Fruit fly (Drosophila melanogaster) whole organism, embryonic: Measurements from ENCODE around the gene CG9986.

Experiments used
- ATbp ChIP-seq: fragments of 200-800 bp; sonication (Bioruptor generic); optimal IDR thresholded peaks from 2 replicates; lab custom pipeline; 2017; ENCODE audit warnings: missing biosample characterization, mild to moderate bottlenecking, missing genetic modification characterization, missing genetic modification reagents
- Asciz ChIP-seq: fragments of 200-800 bp; sonication (Bioruptor generic); optimal IDR thresholded peaks from 2 replicates; lab custom pipeline; 2017; ENCODE audit warnings: missing biosample characterization, mild to moderate bottlenecking, missing genetic modification characterization, missing genetic modification reagents
- CG10654 ChIP-seq: fragments of 200-800 bp; sonication (Bioruptor generic); optimal IDR thresholded peaks from 2 replicates; lab custom pipeline; 2016; ENCODE audit warnings: missing biosample characterization, missing genetic modification characterization
- CG10979 ChIP-seq: fragments of 200-800 bp; sonication (Bioruptor generic); optimal IDR thresholded peaks from 2 replicates; lab custom pipeline; 2018; ENCODE audit warnings: missing biosample characterization, mild to moderate bottlenecking, missing genetic modification characterization, moderate library complexity
- CG12391 ChIP-seq: fragments of 200-800 bp; sonication (Bioruptor generic); optimal IDR thresholded peaks from 3 replicates; lab custom pipeline; 2018; ENCODE audit warnings: missing biosample characterization, mild to moderate bottlenecking, missing genetic modification characterization, moderate library complexity
- CG13287 ChIP-seq: fragments of 200-800 bp; sonication (Bioruptor generic); IDR thresholded peaks from 2 replicates; pipeline ENCODE4 v1.3.6; 2022; ENCODE audit warnings: missing biosample characterization, missing genetic modification characterization; ENCODE audit not compliant: partially characterized antibody
- CG13296 ChIP-seq: fragments of 200-800 bp; sonication (Bioruptor generic); optimal IDR thresholded peaks from 3 replicates; lab custom pipeline; 2018; ENCODE audit warnings: missing biosample characterization, mild to moderate bottlenecking, missing genetic modification characterization
- CG14014 ChIP-seq: fragments of 200-800 bp; sonication (Bioruptor generic); IDR thresholded peaks from 2 replicates; pipeline ENCODE4 v1.3.6; 2022; ENCODE audit warnings: missing biosample characterization, missing genetic modification characterization
- CG14050 ChIP-seq: fragments of 200-800 bp; sonication (Bioruptor generic); IDR thresholded peaks from 3 replicates; pipeline ENCODE4 v1.3.6; 2022; ENCODE audit warnings: missing biosample characterization, missing genetic modification characterization
- CG15269 ChIP-seq: fragments of 200-800 bp; sonication (Bioruptor generic); optimal IDR thresholded peaks from 2 replicates; lab custom pipeline; 2018; ENCODE audit warnings: missing biosample characterization, mild to moderate bottlenecking, missing genetic modification characterization, moderate library complexity
- CG1603 ChIP-seq: fragments of 200-800 bp; sonication (Bioruptor generic); optimal IDR thresholded peaks from 2 replicates; lab custom pipeline; 2019; ENCODE audit warnings: missing biosample characterization, mild to moderate bottlenecking, missing genetic modification characterization, moderate library complexity
- CG17361 ChIP-seq: fragments of 200-800 bp; sonication (Bioruptor generic); IDR thresholded peaks from 3 replicates; pipeline ENCODE4 v1.3.6; 2022; ENCODE audit warnings: missing biosample characterization, missing genetic modification characterization
- CG2712 ChIP-seq: fragments of 200-800 bp; optimal IDR thresholded peaks from 3 replicates; lab custom pipeline; 2019; ENCODE audit warnings: missing biosample characterization, mild to moderate bottlenecking, missing genetic modification characterization, moderate library complexity
- CG30403 ChIP-seq: fragments of 200-800 bp; sonication (Bioruptor generic); optimal IDR thresholded peaks from 3 replicates; lab custom pipeline; 2016; ENCODE audit warnings: missing biosample characterization, missing genetic modification characterization
- CG3065 ChIP-seq: fragments of 200-800 bp; sonication (Bioruptor generic); optimal IDR thresholded peaks from 2 replicates; lab custom pipeline; 2016; ENCODE audit warnings: missing biosample characterization, missing genetic modification characterization
- CG31441 ChIP-seq: fragments of 200-800 bp; sonication (Bioruptor generic); IDR thresholded peaks from 2 replicates; pipeline ENCODE4 v1.3.6; 2022; ENCODE audit warnings: missing biosample characterization, missing genetic modification characterization
- CG32532 ChIP-seq: fragments of 200-800 bp; sonication (Bioruptor generic); IDR thresholded peaks from 2 replicates; pipeline ENCODE4 v1.3.6; 2022; ENCODE audit warnings: missing biosample characterization, missing genetic modification characterization
- CG34376 ChIP-seq: fragments of 200-800 bp; sonication (Bioruptor generic); optimal IDR thresholded peaks from 2 replicates; lab custom pipeline; 2018; ENCODE audit warnings: missing biosample characterization, mild to moderate bottlenecking, missing genetic modification characterization
- CG3838 ChIP-seq: fragments of 200-800 bp; sonication (Bioruptor generic); optimal IDR thresholded peaks from 3 replicates; lab custom pipeline; 2016; ENCODE audit warnings: missing biosample characterization, missing genetic modification characterization
- CG4424 ChIP-seq: fragments of 200-800 bp; sonication (Bioruptor generic); optimal IDR thresholded peaks from 3 replicates; lab custom pipeline; 2016; ENCODE audit warnings: missing biosample characterization, missing genetic modification characterization
- CG5180 ChIP-seq: fragments of 200-800 bp; sonication (Bioruptor generic); optimal IDR thresholded peaks from 3 replicates; lab custom pipeline; 2017; ENCODE audit warnings: missing biosample characterization, missing genetic modification characterization, mild to moderate bottlenecking, moderate library complexity, missing genetic modification reagents
- CG7372 ChIP-seq: fragments of 200-800 bp; sonication (Bioruptor generic); IDR thresholded peaks from 2 replicates; pipeline ENCODE4 v1.3.6; 2022; ENCODE audit warnings: missing biosample characterization, missing genetic modification characterization
- CG9215 ChIP-seq: fragments of 200-800 bp; sonication (Bioruptor generic); IDR thresholded peaks from 2 replicates; pipeline ENCODE4 v1.3.6; 2022; ENCODE audit warnings: missing biosample characterization, missing genetic modification characterization
- CoRest ChIP-seq: fragments of 200-800 bp; sonication (Bioruptor generic); optimal IDR thresholded peaks from 3 replicates; lab custom pipeline; 2018; ENCODE audit warnings: missing biosample characterization, mild to moderate bottlenecking, missing genetic modification characterization, moderate library complexity
- Deaf1 ChIP-seq: fragments of 200-800 bp; optimal IDR thresholded peaks from 3 replicates; lab custom pipeline; 2019; ENCODE audit warnings: missing biosample characterization, mild to moderate bottlenecking, missing genetic modification characterization, moderate library complexity
- Ets65A ChIP-seq: fragments of 200-800 bp; sonication (Bioruptor generic); peaks from one replicate; lab custom pipeline; 2016; ENCODE audit warnings: missing biosample characterization, missing genetic modification characterization
- GATAe ChIP-seq: fragments of 200-800 bp; sonication (Bioruptor generic); conservative IDR thresholded peaks from 2 replicates; pipeline ENCODE4 v1.3.6; 2022; ENCODE audit warnings: missing biosample characterization, missing genetic modification characterization
- Hsf ChIP-seq: fragments of 200-800 bp; sonication (Bioruptor generic); optimal IDR thresholded peaks from 3 replicates; lab custom pipeline; 2016; ENCODE audit warnings: missing biosample characterization, missing genetic modification characterization
- NC2α ChIP-seq: fragments of 200-800 bp; sonication (Bioruptor generic); optimal IDR thresholded peaks from 2 replicates; lab custom pipeline; 2016; ENCODE audit warnings: missing biosample characterization, missing genetic modification characterization
- Oli ChIP-seq: fragments of 200-800 bp; sonication (Bioruptor generic); optimal IDR thresholded peaks from 2 replicates; lab custom pipeline; 2018; ENCODE audit warnings: missing biosample characterization, mild to moderate bottlenecking, missing genetic modification characterization, moderate library complexity
- Pdp1 ChIP-seq, 2 experiments: fragments of 200-800 bp; sonication (Bioruptor generic); optimal IDR thresholded peaks; 3 replicates each; lab custom pipeline; 2016; ENCODE audit warnings: missing biosample characterization in 2 of 2, missing genetic modification characterization in 2 of 2, mild to moderate bottlenecking in 1 of 2, moderate library complexity in 1 of 2
- Ssrp ChIP-seq: fragments of 200-800 bp; sonication (Bioruptor generic); optimal IDR thresholded peaks from 2 replicates; lab custom pipeline; 2018; ENCODE audit warnings: missing biosample characterization, mild to moderate bottlenecking, missing genetic modification characterization, moderate library complexity
- Xbp1 ChIP-seq: fragments of 200-800 bp; sonication (Bioruptor generic); optimal IDR thresholded peaks from 3 replicates; lab custom pipeline; 2016; ENCODE audit warnings: missing biosample characterization, mild to moderate bottlenecking, missing genetic modification characterization
- ac ChIP-seq: fragments of 200-800 bp; sonication (Bioruptor generic); optimal IDR thresholded peaks from 3 replicates; lab custom pipeline; 2017; ENCODE audit warnings: missing biosample characterization, mild to moderate bottlenecking, missing genetic modification characterization
- ato ChIP-seq: fragments of 200-800 bp; sonication (Bioruptor generic); IDR thresholded peaks from 2 replicates; pipeline ENCODE4 v1.3.6; 2022; ENCODE audit warnings: missing biosample characterization, missing genetic modification characterization; ENCODE audit not compliant: partially characterized antibody
- chn ChIP-seq: fragments of 200-800 bp; sonication (Bioruptor generic); optimal IDR thresholded peaks from 2 replicates; lab custom pipeline; 2016; ENCODE audit warnings: missing biosample characterization, missing genetic modification characterization
- esg ChIP-seq: fragments of 200-800 bp; sonication (Bioruptor generic); conservative IDR thresholded peaks from 2 replicates; pipeline ENCODE4 v1.3.6; 2022; ENCODE audit warnings: missing biosample characterization, missing genetic modification characterization
- fd96Cb ChIP-seq: fragments of 200-800 bp; sonication (Bioruptor generic); optimal IDR thresholded peaks from 2 replicates; lab custom pipeline; 2018; ENCODE audit warnings: missing biosample characterization, mild to moderate bottlenecking, missing genetic modification characterization, moderate library complexity
- grau ChIP-seq: fragments of 200-800 bp; optimal IDR thresholded peaks from 3 replicates; lab custom pipeline; 2019; ENCODE audit warnings: missing biosample characterization, mild to moderate bottlenecking, missing genetic modification characterization, moderate library complexity
- phol ChIP-seq: fragments of 200-800 bp; sonication (Bioruptor generic); optimal IDR thresholded peaks from 3 replicates; lab custom pipeline; 2018; ENCODE audit warnings: missing biosample characterization, mild to moderate bottlenecking, missing genetic modification characterization, moderate library complexity
- sd ChIP-seq: fragments of 200-800 bp; sonication (Bioruptor generic); optimal IDR thresholded peaks from 3 replicates; lab custom pipeline; 2018; ENCODE audit warnings: missing biosample characterization, mild to moderate bottlenecking, missing genetic modification characterization, moderate library complexity
- seq ChIP-seq: fragments of 200-800 bp; sonication (Bioruptor generic); IDR thresholded peaks from 2 replicates; pipeline ENCODE4 v1.3.6; 2022; ENCODE audit warnings: missing biosample characterization, missing genetic modification characterization
- sima ChIP-seq: fragments of 200-800 bp; sonication (Bioruptor generic); optimal IDR thresholded peaks from 2 replicates; lab custom pipeline; 2016; ENCODE audit warnings: missing biosample characterization, missing genetic modification characterization
- sr ChIP-seq: fragments of 200-800 bp; sonication (Bioruptor generic); IDR thresholded peaks from 3 replicates; pipeline ENCODE4 v1.3.6; 2022; ENCODE audit warnings: missing biosample characterization, missing genetic modification characterization
- tio ChIP-seq: fragments of 200-800 bp; sonication (Bioruptor generic); optimal IDR thresholded peaks from 2 replicates; lab custom pipeline; 2017; ENCODE audit warnings: missing biosample characterization, missing genetic modification characterization, inconsistent platforms
- unpg ChIP-seq: fragments of 200-800 bp; sonication (Bioruptor generic); optimal IDR thresholded peaks from 3 replicates; lab custom pipeline; 2018; ENCODE audit warnings: missing biosample characterization, mild to moderate bottlenecking, missing genetic modification characterization, moderate library complexity

CG9986 gene

DNA sequence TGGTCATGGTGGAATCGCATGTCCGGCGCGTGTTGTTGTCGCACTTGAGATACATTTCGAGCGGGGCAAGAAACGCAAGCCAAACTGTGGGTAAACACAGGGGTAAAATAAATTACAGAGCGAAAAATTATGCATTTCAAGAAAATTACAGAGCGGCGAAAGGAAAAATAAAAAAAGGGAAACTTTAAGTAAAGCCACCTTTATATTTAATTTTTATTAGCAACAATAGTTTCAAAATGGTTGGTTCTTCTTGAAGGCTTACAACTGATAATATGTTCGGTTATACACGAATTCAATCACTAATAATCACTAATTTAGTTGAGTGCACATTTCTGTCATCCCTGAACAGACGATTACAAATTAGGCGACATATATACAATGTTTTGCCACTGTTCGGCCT, 17.7 kb downstream of the CG9986 start (continued):
- TF ChIP-seq Asciz (GFP tag; lab: Kevin White, UChicago) = peak; percentile 40
- peak; percentile 28 for TF ChIP-seq Ssrp (tag; lab: Kevin White, UChicago)
- peak; percentile 43 for TF ChIP-seq phol
- TF ChIP-seq Hsf (GFP tag; lab: Kevin White, UChicago) = peak; percentile 20
- peak; percentile 5 for TF ChIP-seq CoRest
- no peak for TF ChIP-seq fd96Cb (tag; lab: Kevin White, UChicago)
- peak; percentile 37 for TF ChIP-seq CG12391 (tag; lab: Kevin White, UChicago)
- TF ChIP-seq Xbp1 (GFP tag; lab: Kevin White, UChicago) = peak; percentile 18
- TF ChIP-seq Oli (tag; lab: Kevin White, UChicago) = peak; percentile 57
- no peak for TF ChIP-seq CG13296 (GFP tag; lab: Kevin White, UChicago)
- peak; percentile 22 for TF ChIP-seq CG10979 (tag; lab: Kevin White, UChicago)
- TF ChIP-seq CG4424 (GFP tag; lab: Kevin White, UChicago) = peak; percentile 7
- peak; percentile 33 for TF ChIP-seq CG15269 (tag; lab: Kevin White, UChicago)
- TF ChIP-seq Deaf1 (tag; lab: Kevin White, UChicago) = no peak
- TF ChIP-seq CG31441 = peak; percentile 50; the same call in 1 of the 2 replicates
- TF ChIP-seq Ets65A (GFP tag; lab: Kevin White, UChicago) = peak; percentile 23

DNA sequence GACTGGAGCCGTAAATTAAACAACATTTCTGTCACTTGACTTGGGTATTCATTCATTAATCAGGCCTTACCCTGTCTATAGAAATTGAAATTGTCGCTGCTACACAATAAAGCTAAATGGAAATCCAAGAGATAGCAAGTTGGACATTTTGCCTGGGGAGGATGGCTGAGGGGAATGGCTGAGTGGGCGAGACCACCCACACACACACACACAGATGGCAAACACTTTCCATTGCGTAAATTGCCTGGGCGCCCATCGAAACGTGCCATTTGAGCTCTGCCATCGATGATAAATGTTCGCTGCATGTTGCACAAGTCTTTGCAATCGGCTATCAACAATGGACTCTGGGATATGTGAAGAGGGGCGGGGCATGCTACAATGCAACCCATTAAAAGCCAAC, 21.4 kb downstream of the CG9986 start:
- TF ChIP-seq sr (GFP tag; lab: Robert Waterston, UW) (peak; percentile 92), grau (tag; lab: Kevin White, UChicago) (no peak), tio (GFP tag; lab: Kevin White, UChicago) (no peak)
- TF ChIP-seq, all 482 proteins: peak for 1

- no peak for TF ChIP-seq seq (GFP tag; lab: Robert Waterston, UW)
- TF ChIP-seq CG3065 (GFP tag; lab: Kevin White, UChicago) = no peak
- TF ChIP-seq CG34376 (GFP tag; lab: Kevin White, UChicago) = no peak
- no peak for TF ChIP-seq CG30403 (GFP tag; lab: Kevin White, UChicago)
- no peak for TF ChIP-seq CG2712 (tag; lab: Kevin White, UChicago)
- no peak for TF ChIP-seq CG14014 (GFP tag; lab: Robert Waterston, UW)
- no peak for TF ChIP-seq sd
- no peak for TF ChIP-seq ac
- TF ChIP-seq Asciz (GFP tag; lab: Kevin White, UChicago) = no peak
- no peak for TF ChIP-seq CG10654
- no peak for TF ChIP-seq ato (GFP tag; lab: Robert Waterston, UW)
- no peak for TF ChIP-seq CG13287
- TF ChIP-seq Ets65A (GFP tag; lab: Kevin White, UChicago) = peak; percentile 45
- TF ChIP-seq ATbp (GFP tag; lab: Kevin White, UChicago) = peak; percentile 5
- TF ChIP-seq CG32532 (GFP tag; lab: Robert Waterston, UW) = no peak
- TF ChIP-seq CG5180 (GFP tag; lab: Kevin White, UChicago) = no peak
- peak in 1 of 2 experiments; percentile 8 for TF ChIP-seq Pdp1 (GFP tag; optimal IDR thresholded peaks at IDR 0.05; lab: Kevin White, UChicago)
- no peak for TF ChIP-seq CG3838
- no peak for TF ChIP-seq chn (GFP tag; lab: Kevin White, UChicago)
- TF ChIP-seq CG1603 = no peak
- TF ChIP-seq esg (GFP tag; lab: Robert Waterston, UW) = no peak
- TF ChIP-seq NC2α = no peak
- TF ChIP-seq CG17361 (GFP tag; lab: Robert Waterston, UW) = 0 out of 3 replicates have a peak, but pooled peaks have one; percentile 61
- no peak for TF ChIP-seq CG14050 (GFP tag; lab: Robert Waterston, UW)
- TF ChIP-seq CG9215 = no peak
- TF ChIP-seq sima (GFP tag; lab: Kevin White, UChicago) = no peak
- no peak for TF ChIP-seq unpg (GFP tag; lab: Kevin White, UChicago)
- no peak for TF ChIP-seq CG7372 (GFP tag; lab: Robert Waterston, UW)
- TF ChIP-seq GATAe = no peak
- TF ChIP-seq, all 482 proteins: peak for 4
Observed at dm6 chr3R:28628696-28629095, 22.8 kb downstream of the CG9986 start.
